Fruit fly (Drosophila melanogaster) whole organism, adult: ENCODE data around the gene CG32687.

Experiments
- CG11617 ChIP-seq: fragments of 200-800 bp; sonication (Bioruptor generic); optimal IDR thresholded peaks from 2 replicates; lab custom pipeline; 2017; ENCODE audit warnings: mild to moderate bottlenecking, missing biosample characterization, missing genetic modification reagents, missing genetic modification characterization
- CG12768 ChIP-seq: fragments of 200-800 bp; sonication (Bioruptor generic); optimal IDR thresholded peaks from 2 replicates; lab custom pipeline; 2017; ENCODE audit warnings: missing biosample characterization, missing genetic modification characterization, mild to moderate bottlenecking, moderate library complexity, missing genetic modification reagents
- CG14711 ChIP-seq: fragments of 200-800 bp; sonication (Bioruptor generic); optimal IDR thresholded peaks from 2 replicates; lab custom pipeline; 2018; ENCODE audit warnings: missing biosample characterization, mild to moderate bottlenecking, missing genetic modification characterization, moderate library complexity
- CG1620 ChIP-seq: fragments of 200-800 bp; sonication (Bioruptor generic); optimal IDR thresholded peaks from 2 replicates; lab custom pipeline; 2016; ENCODE audit warnings: missing biosample characterization, missing genetic modification characterization
- CG7045 ChIP-seq: fragments of 200-800 bp; sonication (Bioruptor generic); optimal IDR thresholded peaks from 2 replicates; lab custom pipeline; 2017; ENCODE audit warnings: missing biosample characterization, mild to moderate bottlenecking, missing genetic modification characterization
- CG7101 ChIP-seq: fragments of 200-800 bp; sonication (Bioruptor generic); optimal IDR thresholded peaks from 2 replicates; lab custom pipeline; 2018; ENCODE audit warnings: missing biosample characterization, mild to moderate bottlenecking, missing genetic modification characterization, moderate library complexity
- Clk ChIP-seq: fragments of 200-800 bp; sonication (Bioruptor generic); optimal IDR thresholded peaks from 2 replicates; lab custom pipeline; 2017; ENCODE audit warnings: missing biosample characterization, missing genetic modification characterization
- Crg-1 ChIP-seq: fragments of 200-800 bp; sonication (Bioruptor generic); optimal IDR thresholded peaks from 2 replicates; lab custom pipeline; 2016; ENCODE audit warnings: missing biosample characterization, missing genetic modification characterization
- Hr96 ChIP-seq: fragments of 200-800 bp; sonication (Bioruptor generic); optimal IDR thresholded peaks from 2 replicates; lab custom pipeline; 2016; ENCODE audit warnings: missing biosample characterization, missing genetic modification characterization
- cic ChIP-seq: fragments of 200-800 bp; sonication (Bioruptor generic); optimal IDR thresholded peaks from 2 replicates; lab custom pipeline; 2017; ENCODE audit warnings: missing biosample characterization, mild to moderate bottlenecking, missing genetic modification characterization, moderate library complexity
- kay ChIP-seq: fragments of 200-800 bp; sonication (Bioruptor generic); peaks from one replicate; lab custom pipeline; 2016; ENCODE audit warnings: missing biosample characterization, missing genetic modification characterization, borderline replicate concordance
- tj ChIP-seq: fragments of 200-800 bp; sonication (Bioruptor generic); optimal IDR thresholded peaks from 3 replicates; lab custom pipeline; 2017; ENCODE audit warnings: missing biosample characterization, mild to moderate bottlenecking, missing genetic modification characterization, moderate library complexity

DNA sequence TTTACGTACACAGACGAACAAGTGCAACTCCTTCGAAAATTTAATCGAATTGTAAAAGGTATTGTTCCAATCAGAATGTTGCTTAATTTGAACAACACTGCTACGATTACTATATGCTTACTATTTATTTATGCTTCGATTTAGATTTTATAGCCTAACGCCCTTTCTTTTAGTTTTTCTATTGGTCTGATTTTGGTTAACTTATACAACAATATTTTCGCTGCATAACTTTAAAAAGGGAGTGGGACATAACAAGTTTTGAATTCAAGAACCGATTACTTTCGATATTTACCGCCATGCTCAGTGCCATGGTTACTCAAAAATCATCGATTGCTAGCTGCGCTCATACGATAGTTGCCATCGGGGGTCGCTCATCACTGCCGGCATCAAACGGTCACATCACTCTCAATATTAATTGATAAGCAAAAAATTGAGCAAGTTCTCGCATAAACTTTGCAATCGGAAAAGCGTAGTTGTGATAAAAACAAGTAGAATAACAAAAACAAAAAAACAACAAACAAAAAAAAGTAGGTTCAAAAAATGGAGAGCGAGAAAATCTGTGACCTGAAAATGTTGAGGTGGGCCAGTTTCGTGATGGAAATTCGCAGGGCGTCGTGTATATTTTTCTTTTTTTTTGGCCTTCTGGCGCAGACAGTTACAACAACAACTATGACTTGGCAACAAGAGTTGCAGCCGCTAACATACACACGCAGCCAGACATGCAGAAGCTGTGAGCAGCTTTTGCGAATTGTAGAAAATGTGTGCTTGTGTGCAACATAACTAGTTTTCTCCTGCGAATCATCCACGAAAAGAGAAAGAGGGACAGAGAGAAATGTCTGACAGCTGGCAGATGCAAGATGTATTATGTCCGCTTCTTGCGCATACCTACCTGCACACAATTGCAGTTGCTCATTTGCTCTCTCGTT is 8.3 kb downstream of the CG32687 start, which contains the start of the genes CG2887 and PPP4R2r:
- TF ChIP-seq Clk: no peak
- TF ChIP-seq CG1620 (GFP tag; lab: Kevin White, UChicago): no peak
- no peak for TF ChIP-seq CG7045
- peak; percentile 18 for TF ChIP-seq CG11617
- no peak for TF ChIP-seq CG12768
- peak; percentile 87 for TF ChIP-seq tj
- TF ChIP-seq cic: peak; percentile 25
- no peak for TF ChIP-seq Hr96 (GFP tag; lab: Kevin White, UChicago)
- peak; percentile 12 for TF ChIP-seq CG14711 (tag; lab: Kevin White, UChicago)
- peak; percentile 13 for TF ChIP-seq Crg-1 (GFP tag; lab: Kevin White, UChicago)
- no peak for TF ChIP-seq kay
- peak; percentile 41 for TF ChIP-seq CG7101 (tag; lab: Kevin White, UChicago)
